Worm (Caenorhabditis elegans): ENCODE data around the gene Y41D4B.15.
A peak's percentile ranks its signal among the peaks of the same experiment; 100 is the strongest.

Y41D4B.15 gene

ce11 chrIV:1595802-1596201 is 31.9 kb downstream of the Y41D4B.15 start, which contains the start of gene npp-8 (continued):
- peak; percentile 89 for TF ChIP-seq ceh-34 (tag; optimal IDR thresholded peaks at IDR 0.05)
- TF ChIP-seq nhr-11 (tag; optimal IDR thresholded peaks at IDR 0.05) = no peak
- no peak for TF ChIP-seq ama-1 (optimal IDR thresholded peaks at IDR 0.05)
- TF ChIP-seq gmeb-2 (tag; optimal IDR thresholded peaks at IDR 0.05) = peak; percentile 73
- TF ChIP-seq ref-2 (tag; optimal IDR thresholded peaks at IDR 0.05) = peak; percentile 93
- no peak for TF ChIP-seq sox-2 (GFP tag; IDR thresholded peaks at IDR 0.05)
- TF ChIP-seq nfya-1 (tag; optimal IDR thresholded peaks at IDR 0.05) = peak; percentile 89
- peak; percentile 88 for TF ChIP-seq pha-2 (tag; optimal IDR thresholded peaks at IDR 0.05)
- TF ChIP-seq madf-2 (tag; optimal IDR thresholded peaks at IDR 0.05) = peak; percentile 58
- peak; percentile 92 for TF ChIP-seq elt-2 (tag; optimal IDR thresholded peaks at IDR 0.05)
- TF ChIP-seq C38D4.7 (GFP tag; optimal IDR thresholded peaks at IDR 0.05) = peak; percentile 69
- peak; percentile 50 for TF ChIP-seq ceh-48 (tag; optimal IDR thresholded peaks at IDR 0.05)
- TF ChIP-seq unc-42 (tag; optimal IDR thresholded peaks at IDR 0.05) = peak; percentile 61
- TF ChIP-seq fkh-10 (GFP tag; optimal IDR thresholded peaks at IDR 0.05) = no peak
- peak; percentile 47 for TF ChIP-seq T23F11.4 (GFP tag; optimal IDR thresholded peaks at IDR 0.05)
- TF ChIP-seq ceh-9 (tag; optimal IDR thresholded peaks at IDR 0.05) = peak; percentile 28
- peak; percentile 87 for TF ChIP-seq ztf-16 (tag; optimal IDR thresholded peaks at IDR 0.05)
- peak; percentile 55 for TF ChIP-seq hlh-13 (GFP tag; optimal IDR thresholded peaks at IDR 0.05)
- peak; percentile 88 for TF ChIP-seq ceh-19 (GFP tag; optimal IDR thresholded peaks at IDR 0.05)
- TF ChIP-seq pros-1 (tag; optimal IDR thresholded peaks at IDR 0.05) = no peak
- peak; percentile 82 for TF ChIP-seq fkh-6 (tag; optimal IDR thresholded peaks at IDR 0.05)
- TF ChIP-seq ttx-3 (tag; optimal IDR thresholded peaks at IDR 0.05) = peak; percentile 81
- peak; percentile 90 for TF ChIP-seq rnt-1 (tag; optimal IDR thresholded peaks at IDR 0.05)
- peak; percentile 62 for TF ChIP-seq dmd-4 (tag; optimal IDR thresholded peaks at IDR 0.05; ENCODE audit: borderline replicate concordance)
- no peak for TF ChIP-seq elt-4 (tag; optimal IDR thresholded peaks at IDR 0.05)
- peak; percentile 67 for TF ChIP-seq ceh-6 (GFP tag; optimal IDR thresholded peaks at IDR 0.05)
- TF ChIP-seq odd-2 (tag; optimal IDR thresholded peaks at IDR 0.05) = no peak
- peak; percentile 72 for TF ChIP-seq ets-4 (tag; optimal IDR thresholded peaks at IDR 0.05)
- peak; percentile 86 for TF ChIP-seq syd-9 (tag; optimal IDR thresholded peaks at IDR 0.05)
- TF ChIP-seq ceh-22 (tag; optimal IDR thresholded peaks at IDR 0.05) = peak; percentile 50
- TF ChIP-seq ceh-14 (tag; optimal IDR thresholded peaks at IDR 0.05) = peak; percentile 91
- TF ChIP-seq ceh-24 (tag; optimal IDR thresholded peaks at IDR 0.05) = peak; percentile 27
- TF ChIP-seq pag-3 (tag; optimal IDR thresholded peaks at IDR 0.05; ENCODE audit: borderline replicate concordance) = no peak
- TF ChIP-seq fax-1 (tag; optimal IDR thresholded peaks at IDR 0.05) = peak; percentile 83

DNA sequence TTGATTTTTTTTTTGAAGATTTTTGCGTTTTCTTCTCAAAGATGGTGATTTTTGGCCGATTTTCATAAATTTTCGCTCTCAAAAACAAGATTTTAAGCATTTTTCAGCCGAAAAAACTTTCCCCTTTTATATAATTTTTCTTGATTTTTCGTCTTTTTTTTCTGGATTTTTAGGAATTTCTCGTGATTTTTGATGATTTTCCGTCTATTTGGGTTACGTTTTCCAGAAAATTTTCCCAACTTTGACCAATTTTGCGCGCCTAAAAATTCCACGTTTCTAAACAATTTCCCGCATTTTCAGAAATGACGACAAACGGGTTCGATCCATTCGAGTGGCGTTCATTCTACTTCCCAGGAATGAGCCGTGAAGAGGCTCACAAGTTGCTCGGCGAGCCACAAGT is 33.1 kb downstream of the Y41D4B.15 start, which contains the start of gene ced-2:
TSS of gene ced-2 (plus strand) at position 301 of the 400 bp plus-strand sequence.
- TF ChIP-seq ceh-9 (tag; optimal IDR thresholded peaks at IDR 0.05) (no peak), elt-4 (tag; optimal IDR thresholded peaks at IDR 0.05) (no peak), ceh-45 (GFP tag; IDR thresholded peaks at IDR 0.05) (no peak), T23F11.4 (GFP tag; optimal IDR thresholded peaks at IDR 0.05) (no peak), ceh-22 (tag; optimal IDR thresholded peaks at IDR 0.05) (no peak), tbx-7 (tag; optimal IDR thresholded peaks at IDR 0.05) (no peak), lin-11 (tag; optimal IDR thresholded peaks at IDR 0.05) (no peak), Y22D7AL.16 (tag; optimal IDR thresholded peaks at IDR 0.05) (no peak), dve-1 (tag; optimal IDR thresholded peaks at IDR 0.05) (no peak), fkh-10 (GFP tag; optimal IDR thresholded peaks at IDR 0.05) (no peak), ceh-34 (tag; optimal IDR thresholded peaks at IDR 0.05) (no peak), ceh-24 (tag; optimal IDR thresholded peaks at IDR 0.05) (no peak), pha-4 (tag; optimal IDR thresholded peaks at IDR 0.05) (no peak)

DNA sequence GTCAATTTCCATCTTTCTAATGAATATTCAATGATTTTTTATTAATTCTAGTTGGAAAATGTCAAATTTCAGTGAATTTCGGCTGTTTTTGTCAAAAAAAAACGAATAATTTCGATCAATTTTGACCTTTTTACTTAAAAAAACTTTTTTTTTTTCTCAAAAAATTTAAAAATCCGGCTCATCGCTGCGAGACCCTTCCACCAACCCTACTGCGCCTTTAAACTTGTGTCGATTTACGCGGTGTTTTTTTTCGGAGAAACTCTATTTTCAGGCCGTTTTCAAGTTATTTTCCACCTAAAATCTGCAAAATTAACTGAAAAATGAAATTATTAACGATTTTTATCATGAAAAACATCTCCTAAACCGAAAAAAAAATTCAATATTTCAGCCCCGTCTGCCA is 36.9 kb downstream of the Y41D4B.15 start:
- no peak for TF ChIP-seq ceh-34 (tag; optimal IDR thresholded peaks at IDR 0.05)
- TF ChIP-seq hlh-6 (tag; optimal IDR thresholded peaks at IDR 0.05) = no peak
- TF ChIP-seq gmeb-2 (tag; optimal IDR thresholded peaks at IDR 0.05) = no peak
- no peak for TF ChIP-seq fkh-6 (tag; optimal IDR thresholded peaks at IDR 0.05)
- no peak for TF ChIP-seq lin-11 (tag; optimal IDR thresholded peaks at IDR 0.05)
- no peak for TF ChIP-seq zip-5 (tag; optimal IDR thresholded peaks at IDR 0.05)
- TF ChIP-seq hlh-13 (GFP tag; optimal IDR thresholded peaks at IDR 0.05) = no peak
- no peak for TF ChIP-seq pqm-1 (tag; optimal IDR thresholded peaks at IDR 0.05)
- TF ChIP-seq C38D4.7 (GFP tag; optimal IDR thresholded peaks at IDR 0.05) = no peak
